Fruit fly (Drosophila melanogaster) whole organism, wandering third instar larva: ENCODE data around the gene CG6432.

Source experiments
- Abd-B ChIP-seq: fragments of >200 bp; optimal IDR thresholded peaks from 2 replicates; lab custom pipeline; 2017; ENCODE audit warnings: missing biosample characterization, missing genetic modification characterization
- CG32264 ChIP-seq: fragments of 200-800 bp; sonication (Bioruptor generic); optimal IDR thresholded peaks from 2 replicates; lab custom pipeline; 2016; ENCODE audit warnings: missing biosample characterization, missing genetic modification characterization
- CG9705 ChIP-seq: fragments of 200-800 bp; sonication (Bioruptor generic); optimal IDR thresholded peaks from 2 replicates; lab custom pipeline; 2018; ENCODE audit warnings: missing biosample characterization, mild to moderate bottlenecking, missing genetic modification characterization
- CrebA ChIP-seq: fragments of 200-800 bp; sonication (Bioruptor generic); optimal IDR thresholded peaks from 2 replicates; lab custom pipeline; 2016; ENCODE audit warnings: missing biosample characterization, mild to moderate bottlenecking, missing genetic modification characterization, borderline replicate concordance
- Dif ChIP-seq: fragments of 200-275, 200-300 bp; sonication (Bioruptor generic); optimal IDR thresholded peaks from 2 replicates; lab custom pipeline; 2018; ENCODE audit warnings: missing biosample characterization, missing genetic modification characterization; ENCODE audit not compliant: partially characterized antibody
- HLH106 ChIP-seq: fragments of 200-800 bp; optimal IDR thresholded peaks from 3 replicates; lab custom pipeline; 2019; ENCODE audit warnings: missing biosample characterization, mild to moderate bottlenecking, missing genetic modification characterization, moderate library complexity
- Hnf4 ChIP-seq: fragments of 200-800 bp; sonication (Bioruptor generic); optimal IDR thresholded peaks from 2 replicates; lab custom pipeline; 2016; ENCODE audit warnings: missing biosample characterization, mild to moderate bottlenecking, missing genetic modification characterization
- Hr78 ChIP-seq: fragments of >200 bp; optimal IDR thresholded peaks from 2 replicates; lab custom pipeline; 2017; ENCODE audit warnings: missing biosample characterization, missing genetic modification characterization
- Hr83 ChIP-seq: fragments of 200-300 bp; sonication (Bioruptor generic); optimal IDR thresholded peaks from 2 replicates; lab custom pipeline; 2016; ENCODE audit warnings: missing biosample characterization, mild to moderate bottlenecking, missing genetic modification characterization, moderate library complexity; ENCODE audit not compliant: poor library complexity, severe bottlenecking
- Jra ChIP-seq: sonication (Bioruptor generic); optimal IDR thresholded peaks from 2 replicates; lab custom pipeline; 2016; ENCODE audit warnings: missing biosample characterization, missing genetic modification characterization
- Mio ChIP-seq: sonication (Bioruptor generic); optimal IDR thresholded peaks from 2 replicates; lab custom pipeline; 2016; ENCODE audit warnings: missing biosample characterization, missing genetic modification characterization
- Myc ChIP-seq: fragments of >200 bp; optimal IDR thresholded peaks from 2 replicates; lab custom pipeline; 2017
- N ChIP-seq: fragments of >200 bp; optimal IDR thresholded peaks from 2 replicates; lab custom pipeline; 2018; ENCODE audit warnings: missing biosample characterization, missing external identifiers, missing genetic modification characterization
- Rel ChIP-seq, 2 experiments: fragments of 200-800 bp; sonication (Bioruptor generic) in 1 of 2; optimal IDR thresholded peaks; 2 replicates in 1 of 2; 3 replicates in 1 of 2; lab custom pipeline; 2016 to 2019; ENCODE audit warnings: mild to moderate bottlenecking in 2 of 2, missing biosample characterization in 2 of 2, missing genetic modification characterization in 2 of 2, moderate library complexity in 1 of 2
- Sp1 ChIP-seq: fragments of 200-800 bp; sonication (Bioruptor generic); optimal IDR thresholded peaks from 3 replicates; lab custom pipeline; 2019; ENCODE audit warnings: missing biosample characterization, mild to moderate bottlenecking, missing genetic modification characterization, moderate library complexity
- Vsx2 ChIP-seq: fragments of 200-300, 225-300 bp; sonication (Bioruptor generic); optimal IDR thresholded peaks from 2 replicates; lab custom pipeline; 2018; ENCODE audit warnings: missing biosample characterization, missing genetic modification characterization; ENCODE audit not compliant: partially characterized antibody
- brk ChIP-seq: fragments of 200-800 bp; sonication (Bioruptor generic); optimal IDR thresholded peaks from 2 replicates; lab custom pipeline; 2016; ENCODE audit warnings: missing biosample characterization, mild to moderate bottlenecking, missing genetic modification characterization
- dl ChIP-seq, 2 experiments: fragments of 175-275, 200-275 bp in 1 of 2; fragments of 200-275 bp in 1 of 2; sonication (Bioruptor generic); optimal IDR thresholded peaks; lab custom pipeline; 2018; ENCODE audit warnings: mild to moderate bottlenecking in 2 of 2, missing biosample characterization in 2 of 2, missing genetic modification characterization in 2 of 2, moderate library complexity in 2 of 2; ENCODE audit not compliant: partially characterized antibody in 2 of 2, insufficient read depth in 1 of 2
- dmrt93B ChIP-seq: fragments of 200-800 bp; sonication (Bioruptor generic); optimal IDR thresholded peaks from 2 replicates; lab custom pipeline; 2018; ENCODE audit warnings: missing biosample characterization, mild to moderate bottlenecking, missing genetic modification characterization
- dsf ChIP-seq: sonication (Bioruptor generic); optimal IDR thresholded peaks from 2 replicates; lab custom pipeline; 2016; ENCODE audit warnings: missing biosample characterization, missing genetic modification characterization, borderline replicate concordance
- ey ChIP-seq: fragments of 200-800 bp; sonication (Bioruptor generic); optimal IDR thresholded peaks from 2 replicates; lab custom pipeline; 2016; ENCODE audit warnings: missing biosample characterization, missing genetic modification characterization
- foxo ChIP-seq, 2 experiments: fragments of 200-800 bp; sonication (Bioruptor generic); optimal IDR thresholded peaks; 2 replicates in 1 of 2; 3 replicates in 1 of 2; lab custom pipeline; 2016 to 2017; ENCODE audit warnings: missing biosample characterization in 2 of 2, missing genetic modification characterization in 2 of 2
- fru ChIP-seq: fragments of 200-800 bp; sonication (Bioruptor generic); optimal IDR thresholded peaks from 3 replicates; lab custom pipeline; 2016; ENCODE audit warnings: missing biosample characterization, mild to moderate bottlenecking, missing genetic modification characterization
- h ChIP-seq: fragments of 200-800 bp; sonication (Bioruptor generic); optimal IDR thresholded peaks from 3 replicates; lab custom pipeline; 2016; ENCODE audit warnings: missing biosample characterization, mild to moderate bottlenecking, missing genetic modification characterization
- jim ChIP-seq: fragments of 175-275, 200-325 bp; sonication (Bioruptor generic); optimal IDR thresholded peaks from 2 replicates; lab custom pipeline; 2016; ENCODE audit warnings: missing biosample characterization, mild to moderate bottlenecking, missing genetic modification characterization
- psq ChIP-seq: fragments of 200-800 bp; sonication (Bioruptor generic); optimal IDR thresholded peaks from 3 replicates; lab custom pipeline; 2017; ENCODE audit warnings: missing biosample characterization, mild to moderate bottlenecking, missing genetic modification characterization, moderate library complexity
- rgr ChIP-seq: fragments of 200-800 bp; sonication (Bioruptor generic); optimal IDR thresholded peaks from 3 replicates; lab custom pipeline; 2016; ENCODE audit warnings: missing biosample characterization, mild to moderate bottlenecking, missing genetic modification characterization
- sage ChIP-seq: fragments of 200-800 bp; sonication (Bioruptor generic); optimal IDR thresholded peaks from 2 replicates; lab custom pipeline; 2016; ENCODE audit warnings: missing biosample characterization, mild to moderate bottlenecking, missing genetic modification characterization
- sv ChIP-seq: fragments of 200-800 bp; sonication (Bioruptor generic); optimal IDR thresholded peaks from 3 replicates; lab custom pipeline; 2016; ENCODE audit warnings: missing biosample characterization, missing genetic modification characterization
- tai ChIP-seq: sonication (Bioruptor generic); optimal IDR thresholded peaks from 2 replicates; lab custom pipeline; 2016; ENCODE audit warnings: missing biosample characterization, missing genetic modification characterization
- usp ChIP-seq: fragments of >200 bp; optimal IDR thresholded peaks from 2 replicates; lab custom pipeline; 2017; ENCODE audit warnings: missing biosample characterization, missing genetic modification characterization
- woc ChIP-seq: sonication (Bioruptor generic); optimal IDR thresholded peaks from 2 replicates; lab custom pipeline; 2016; ENCODE audit warnings: missing biosample characterization, mild to moderate bottlenecking, missing genetic modification characterization

CG6432 gene

dm6 chr3R:24364880-24365604, 28.3 kb downstream of the CG6432 start, which contains the start of the genes CG17784 and CG13613:
CG17784 (minus strand) TSS chr3R:24364980.
CG13613 (plus strand) TSS chr3R:24365554.
- TF ChIP-seq Sp1 (GFP tag; lab: Kevin White, UChicago): no peak
- no peak for TF ChIP-seq tai (GFP tag; lab: Kevin White, UChicago)
- no peak for TF ChIP-seq CG32264 (GFP tag; lab: Kevin White, UChicago)
- no peak for TF ChIP-seq Hr78 (GFP tag; lab: Kevin White, UChicago)
- TF ChIP-seq fru (GFP tag; lab: Kevin White, UChicago): no peak
- TF ChIP-seq N: no peak
- no peak for TF ChIP-seq Hnf4 (GFP tag; lab: Kevin White, UChicago)
- TF ChIP-seq HLH106: no peak
- no peak for TF ChIP-seq jim
- no peak for TF ChIP-seq brk (GFP tag; lab: Kevin White, UChicago)
- TF ChIP-seq Hr83 (GFP tag; lab: Kevin White, UChicago): no peak
- no peak for TF ChIP-seq rgr
- TF ChIP-seq dmrt93B: no peak
- TF ChIP-seq dl (GFP tag; optimal IDR thresholded peaks at IDR 0.05; lab: Kevin White, UChicago; ENCODE audit: insufficient read depth in 1 of 2, partially characterized antibody in 2 of 2): no peak
- TF ChIP-seq Mio (GFP tag; lab: Kevin White, UChicago): no peak
- TF ChIP-seq foxo (GFP tag; optimal IDR thresholded peaks at IDR 0.05; lab: Kevin White, UChicago): no peak
- TF ChIP-seq CG9705 (GFP tag; lab: Kevin White, UChicago): no peak
- no peak for TF ChIP-seq dsf (GFP tag; lab: Kevin White, UChicago)
- no peak for TF ChIP-seq usp (GFP tag; lab: Kevin White, UChicago)
- no peak for TF ChIP-seq Abd-B

dm6 chr3R:24367120-24367519, 30.4 kb downstream of the CG6432 start, which contains the start of gene CG42811:
CG42811 (minus strand) TSS chr3R:24367220.
- TF ChIP-seq Rel (GFP tag; optimal IDR thresholded peaks at IDR 0.05; lab: Kevin White, UChicago) (no peak), Rel (tag; optimal IDR thresholded peaks at IDR 0.05; lab: Kevin White, UChicago) (no peak), Abd-B (no peak), brk (GFP tag; lab: Kevin White, UChicago) (no peak), Jra (GFP tag; lab: Kevin White, UChicago) (no peak), tai (GFP tag; lab: Kevin White, UChicago) (no peak), dl (GFP tag; optimal IDR thresholded peaks at IDR 0.05; lab: Kevin White, UChicago; ENCODE audit: insufficient read depth in 1 of 2, partially characterized antibody in 2 of 2) (no peak), rgr (no peak), CrebA (GFP tag; lab: Kevin White, UChicago) (no peak), sv (GFP tag; lab: Kevin White, UChicago) (no peak), HLH106 (no peak), usp (GFP tag; lab: Kevin White, UChicago) (no peak), dsf (GFP tag; lab: Kevin White, UChicago) (no peak), Myc (lab: Kevin White, UChicago) (no peak), Hr83 (GFP tag; lab: Kevin White, UChicago) (no peak), sage (GFP tag; lab: Kevin White, UChicago) (no peak), woc (GFP tag; lab: Kevin White, UChicago) (no peak), dmrt93B (no peak)

- TF ChIP-seq psq (GFP tag; lab: Kevin White, UChicago) (no peak), tai (GFP tag; lab: Kevin White, UChicago) (no peak), dmrt93B (no peak), foxo (GFP tag; optimal IDR thresholded peaks at IDR 0.05; lab: Kevin White, UChicago) (no peak), jim (no peak), Dif (no peak), dl (GFP tag; optimal IDR thresholded peaks at IDR 0.05; lab: Kevin White, UChicago; ENCODE audit: insufficient read depth in 1 of 2, partially characterized antibody in 2 of 2) (no peak), h (GFP tag; lab: Kevin White, UChicago) (no peak), CG9705 (GFP tag; lab: Kevin White, UChicago) (no peak), Hr83 (GFP tag; lab: Kevin White, UChicago) (no peak), ey (GFP tag; lab: Kevin White, UChicago) (no peak), HLH106 (no peak), sage (GFP tag; lab: Kevin White, UChicago) (no peak), Vsx2 (GFP tag; lab: Kevin White, UChicago) (no peak), Abd-B (no peak), Hr78 (GFP tag; lab: Kevin White, UChicago) (no peak), Sp1 (GFP tag; lab: Kevin White, UChicago) (no peak)
These were observed 31.3 kb downstream of the CG6432 start, which contains the start of the genes CG42812 and CG33341 for dm6 chr3R:24368064-24368463. CG42812 (minus strand) TSS chr3R:24368164. CG33341 (plus strand) TSS chr3R:24368358.
